Fruit fly (Drosophila melanogaster) Kc167 (cell line): ENCODE measurements around the gene cnir.

ENCODE experiments used
- Sin3A ChIP-seq: fragments of >200 bp; optimal IDR thresholded peaks from 2 replicates; lab custom pipeline; 2018; ENCODE audit warnings: missing external identifiers
- h ChIP-seq: fragments of >200 bp; optimal IDR thresholded peaks from 3 replicates; lab custom pipeline; 2018; ENCODE audit warnings: missing external identifiers

DNA sequence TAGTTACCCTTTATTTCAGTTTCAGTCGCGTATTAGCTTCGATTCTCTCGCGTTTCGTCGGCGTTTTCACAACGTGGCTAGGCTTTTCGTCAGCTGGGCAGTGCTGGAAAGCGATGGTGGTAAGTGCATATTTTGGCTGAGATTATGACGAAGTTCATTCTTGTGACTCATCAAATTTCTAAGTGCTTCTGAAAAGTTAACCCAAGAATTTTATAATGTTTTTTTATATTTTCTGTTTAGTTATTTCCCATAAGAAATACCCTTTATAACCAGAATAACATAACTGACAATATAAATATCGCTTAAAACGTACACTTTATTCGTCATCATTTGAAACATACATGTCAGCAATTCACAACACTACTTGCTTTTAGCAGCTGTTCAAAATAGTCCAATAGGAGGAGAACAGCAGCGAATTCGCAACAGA lies 2.4 kb downstream of the cnir start, which contains the start of the genes CG17260 and SerRS:
- TF ChIP-seq Sin3A (lab: Kevin White, UChicago), result no peak
- TF ChIP-seq h (lab: Kevin White, UChicago), result no peak
